Fruit fly (Drosophila melanogaster): ENCODE results near the gene CG15601.

CG15601 gene

dm6 chrX:15748945-15749344, 38.5 kb downstream of the CG15601 start, which contains the start of gene Mvd (continued):
- TF ChIP-seq Adf1 (GFP tag; IDR thresholded peaks at IDR 0.05) (peak; percentile 8; the same call in 1 of the 2 replicates), CTCF (GFP tag; optimal IDR thresholded peaks at IDR 0.05) (peak; percentile 68), Sry-β (GFP tag; optimal IDR thresholded peaks at IDR 0.05) (no peak), CG6791 (GFP tag; IDR thresholded peaks at IDR 0.05; ENCODE audit: partially characterized antibody) (no peak), CG15269 (tag; optimal IDR thresholded peaks at IDR 0.05) (no peak), Fer1 (GFP tag; optimal IDR thresholded peaks at IDR 0.05) (peak; percentile 39), CG10267 (tag; optimal IDR thresholded peaks at IDR 0.05) (peak; percentile 64), hth (optimal IDR thresholded peaks at IDR 0.05) (no peak), ewg (GFP tag; optimal IDR thresholded peaks at IDR 0.05) (no peak), z (GFP tag; IDR thresholded peaks at IDR 0.05) (no peak), HmgZ (tag; optimal IDR thresholded peaks at IDR 0.05) (peak; percentile 74), Neu2 (GFP tag; optimal IDR thresholded peaks at IDR 0.05; ENCODE audit: borderline replicate concordance) (no peak), Med (GFP tag) (peak; percentile 81), CG31365 (tag; optimal IDR thresholded peaks at IDR 0.05) (no peak), Usf (GFP tag; optimal IDR thresholded peaks at IDR 0.05) (no peak), Blimp-1 (GFP tag; optimal IDR thresholded peaks at IDR 0.05) (peak; percentile 68), CG13287 (GFP tag; IDR thresholded peaks at IDR 0.05; ENCODE audit: partially characterized antibody) (peak; percentile 65), sd (tag; optimal IDR thresholded peaks at IDR 0.05) (no peak), emc (GFP tag; optimal IDR thresholded peaks at IDR 0.05) (no peak), trem (tag; optimal IDR thresholded peaks at IDR 0.05) (peak; percentile 48), Gug (GFP tag; IDR thresholded peaks at IDR 0.05) (no peak), Lim3 (GFP tag; IDR thresholded peaks at IDR 0.05) (no peak), cato (GFP tag; optimal IDR thresholded peaks at IDR 0.05; ENCODE audit: borderline replicate concordance) (no peak), Stat92E (GFP tag; optimal IDR thresholded peaks at IDR 0.05) (peak in 1 of 3 experiments; percentile 3), tll (GFP tag; optimal IDR thresholded peaks at IDR 0.05) (no peak), slp2 (GFP tag; optimal IDR thresholded peaks at IDR 0.05) (no peak), CG8944 (GFP tag; optimal IDR thresholded peaks at IDR 0.05) (peak; percentile 16), pum (GFP tag; optimal IDR thresholded peaks at IDR 0.05) (no peak), Dref (GFP tag; IDR thresholded peaks at IDR 0.05) (peak; percentile 46), insv (GFP tag; optimal IDR thresholded peaks at IDR 0.05) (peak in 1 of 2 experiments; percentile 24), sqz (GFP tag; optimal IDR thresholded peaks at IDR 0.05) (no peak), Fer3 (tag; optimal IDR thresholded peaks at IDR 0.05) (no peak), BtbVII (GFP tag; optimal IDR thresholded peaks at IDR 0.05) (no peak), sim (GFP tag; IDR thresholded peaks at IDR 0.05) (no peak), ab (GFP tag; optimal IDR thresholded peaks at IDR 0.05) (no peak), Nf-YC (tag; optimal IDR thresholded peaks at IDR 0.05) (no peak), nom (GFP tag; optimal IDR thresholded peaks at IDR 0.05) (peak; percentile 7), en (GFP tag; optimal IDR thresholded peaks at IDR 0.05) (no peak), Myb (GFP tag; optimal IDR thresholded peaks at IDR 0.05) (peak; percentile 53), fu2 (GFP tag; optimal IDR thresholded peaks at IDR 0.05) (no peak), CG15601 (tag; optimal IDR thresholded peaks at IDR 0.05) (peak; percentile 27), otp (GFP tag; IDR thresholded peaks at IDR 0.05) (no peak), Dad (GFP tag; optimal IDR thresholded peaks at IDR 0.05) (no peak), CG12391 (tag; optimal IDR thresholded peaks at IDR 0.05) (no peak), chn (GFP tag; optimal IDR thresholded peaks at IDR 0.05) (no peak), Spps (tag; optimal IDR thresholded peaks at IDR 0.05) (no peak), CG10321 (GFP tag; IDR thresholded peaks at IDR 0.05) (no peak), vvl (GFP tag; IDR thresholded peaks at IDR 0.05) (no peak; the same call in 1 of the 2 replicates), ash1 (GFP tag; optimal IDR thresholded peaks at IDR 0.05) (no peak), E2f2 (GFP tag; IDR thresholded peaks at IDR 0.05) (peak; percentile 58), bigmax (GFP tag; optimal IDR thresholded peaks at IDR 0.05) (peak; percentile 68)

Data from whole organism, embryonic.